Worm (Caenorhabditis elegans): ENCODE data around the gene F42A10.5.

The F42A10.5 gene

DNA sequence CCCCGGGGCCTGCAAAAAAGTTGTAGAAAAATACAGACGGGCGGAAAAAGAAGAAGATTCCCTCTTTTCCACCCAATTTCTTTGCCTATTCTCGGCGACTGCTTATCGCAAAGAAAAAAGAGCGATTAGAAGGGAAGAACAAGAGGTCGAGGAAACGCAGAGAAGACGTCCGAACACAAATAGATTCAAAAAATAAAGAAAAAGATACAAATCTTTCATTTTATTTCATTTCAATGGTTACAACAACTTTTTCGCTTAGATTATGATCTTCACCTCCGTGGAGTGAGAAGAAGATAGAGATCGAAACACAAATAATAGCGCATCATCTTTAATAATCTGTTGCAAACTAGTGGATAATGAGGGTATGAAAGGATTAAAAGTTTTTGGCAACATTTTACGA is 41.2 kb downstream of the F42A10.5 start:
- TF ChIP-seq scrt-1 (GFP tag; IDR thresholded peaks at IDR 0.05) (no peak), ets-7 (tag; optimal IDR thresholded peaks at IDR 0.05) (no peak), tra-4 (tag; optimal IDR thresholded peaks at IDR 0.05) (no peak), pes-1 (GFP tag; IDR thresholded peaks at IDR 0.05) (no peak), aly-1 (tag; optimal IDR thresholded peaks at IDR 0.05) (no peak), sea-1 (GFP tag; conservative IDR thresholded peaks at IDR 0.05) (no peak), flt-1 (GFP tag; IDR thresholded peaks at IDR 0.05) (no peak), ceh-13 (GFP tag; optimal IDR thresholded peaks at IDR 0.05) (no peak), B0310.2 (tag; optimal IDR thresholded peaks at IDR 0.05) (no peak), F13C5.2 (tag; optimal IDR thresholded peaks at IDR 0.05) (no peak), hmbx-1 (tag; optimal IDR thresholded peaks at IDR 0.05) (no peak), ama-1 (optimal IDR thresholded peaks at IDR 0.05) (no peak), hmg-4 (GFP tag; optimal IDR thresholded peaks at IDR 0.05) (no peak)

DNA sequence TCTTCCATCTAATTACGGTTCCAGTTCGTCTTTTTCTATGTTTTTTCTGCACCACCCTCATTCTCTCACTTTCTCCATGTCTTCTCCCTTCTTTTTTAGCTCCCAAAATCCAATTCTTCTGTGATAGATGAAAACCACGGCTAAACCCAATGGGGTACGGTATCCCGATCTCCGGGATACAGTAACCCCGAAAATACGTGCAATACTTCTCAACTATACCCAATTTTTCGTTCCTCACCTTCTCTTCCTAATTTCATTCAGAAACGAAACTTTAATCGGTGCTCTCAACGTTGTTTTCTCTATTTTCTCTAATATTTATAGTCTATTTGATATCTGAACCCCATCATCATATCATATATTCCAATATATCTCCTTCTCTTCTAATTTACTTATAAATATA is 49.6 kb downstream of the F42A10.5 start:
- no peak for TF ChIP-seq ama-1 (optimal IDR thresholded peaks at IDR 0.05)
- no peak for TF ChIP-seq hnd-1 (tag; optimal IDR thresholded peaks at IDR 0.05)
- TF ChIP-seq ceh-36 (tag; optimal IDR thresholded peaks at IDR 0.05): no peak

Data from whole organism, early embryonic.